Fruit fly (Drosophila melanogaster) whole organism, embryonic: Measurements from ENCODE around the gene CG7248.

Experiments used
- CG10274 ChIP-seq: fragments of 200-800 bp; sonication (Bioruptor generic); optimal IDR thresholded peaks from 3 replicates; lab custom pipeline; 2017; ENCODE audit warnings: missing biosample characterization, mild to moderate bottlenecking, missing genetic modification characterization
- CG11560 ChIP-seq: fragments of 200-800 bp; sonication (Bioruptor generic); IDR thresholded peaks from 3 replicates; pipeline ENCODE4 v1.3.6; 2022; ENCODE audit warnings: missing biosample characterization, missing genetic modification characterization
- CG12155 ChIP-seq: fragments of 200-800 bp; sonication (Bioruptor generic); optimal IDR thresholded peaks from 3 replicates; lab custom pipeline; 2016; ENCODE audit warnings: missing biosample characterization, missing genetic modification characterization
- CG1233 ChIP-seq: fragments of 200-800 bp; sonication (Bioruptor generic); optimal IDR thresholded peaks from 4 replicates; lab custom pipeline; 2018; ENCODE audit warnings: missing biosample characterization, mild to moderate bottlenecking, missing genetic modification characterization
- CG12659 ChIP-seq: fragments of 200-800 bp; sonication (Bioruptor generic); optimal IDR thresholded peaks from 3 replicates; lab custom pipeline; 2017; ENCODE audit warnings: mild to moderate bottlenecking, missing biosample characterization, missing genetic modification reagents, missing genetic modification characterization
- CG12769 ChIP-seq: fragments of 200-800 bp; sonication (Bioruptor generic); optimal IDR thresholded peaks from 2 replicates; lab custom pipeline; 2019; ENCODE audit warnings: missing biosample characterization, mild to moderate bottlenecking, missing genetic modification characterization, moderate library complexity
- CG13287 ChIP-seq: fragments of 200-800 bp; sonication (Bioruptor generic); IDR thresholded peaks from 2 replicates; pipeline ENCODE4 v1.3.6; 2022; ENCODE audit warnings: missing biosample characterization, missing genetic modification characterization; ENCODE audit not compliant: partially characterized antibody
- CG13624 ChIP-seq: fragments of 200-800 bp; sonication (Bioruptor generic); optimal IDR thresholded peaks from 2 replicates; lab custom pipeline; 2016; ENCODE audit warnings: missing biosample characterization, missing genetic modification characterization
- CG13775 ChIP-seq: fragments of 200-800 bp; sonication (Bioruptor generic); optimal IDR thresholded peaks from 3 replicates; lab custom pipeline; 2017; ENCODE audit warnings: missing biosample characterization, mild to moderate bottlenecking, missing genetic modification characterization
- CG16863 ChIP-seq: fragments of 200-800 bp; sonication (Bioruptor generic); optimal IDR thresholded peaks from 3 replicates; lab custom pipeline; 2016; ENCODE audit warnings: missing biosample characterization, missing genetic modification characterization
- CG2678 ChIP-seq: fragments of 200-800 bp; sonication (Bioruptor generic); optimal IDR thresholded peaks from 3 replicates; lab custom pipeline; 2019; ENCODE audit warnings: missing biosample characterization, mild to moderate bottlenecking, missing genetic modification characterization, moderate library complexity
- CG2712 ChIP-seq: fragments of 200-800 bp; optimal IDR thresholded peaks from 3 replicates; lab custom pipeline; 2019; ENCODE audit warnings: missing biosample characterization, mild to moderate bottlenecking, missing genetic modification characterization, moderate library complexity
- CG2875 ChIP-seq: fragments of 200-800 bp; sonication (Bioruptor generic); optimal IDR thresholded peaks from 2 replicates; lab custom pipeline; 2017; ENCODE audit warnings: missing biosample characterization, mild to moderate bottlenecking, missing genetic modification characterization, missing genetic modification reagents
- CG31365 ChIP-seq: fragments of 200-800 bp; sonication (Bioruptor generic); optimal IDR thresholded peaks from 2 replicates; lab custom pipeline; 2018; ENCODE audit warnings: missing biosample characterization, mild to moderate bottlenecking, missing genetic modification characterization
- CG33213 ChIP-seq: fragments of 200-800 bp; sonication (Bioruptor generic); optimal IDR thresholded peaks from 3 replicates; lab custom pipeline; 2016; ENCODE audit warnings: missing biosample characterization, missing genetic modification characterization
- CG6683 ChIP-seq: fragments of 200-800 bp; sonication (Bioruptor generic); optimal IDR thresholded peaks from 2 replicates; lab custom pipeline; 2017; ENCODE audit warnings: missing biosample characterization, mild to moderate bottlenecking, missing genetic modification characterization, missing genetic modification reagents
- CG6813 ChIP-seq: fragments of 200-800 bp; sonication (Bioruptor generic); optimal IDR thresholded peaks from 2 replicates; lab custom pipeline; 2017; ENCODE audit warnings: missing biosample characterization, missing genetic modification characterization, mild to moderate bottlenecking, moderate library complexity, missing genetic modification reagents
- CG8478 ChIP-seq: fragments of >200 bp; optimal IDR thresholded peaks from 2 replicates; lab custom pipeline; 2018
- Deaf1 ChIP-seq: fragments of 200-800 bp; optimal IDR thresholded peaks from 3 replicates; lab custom pipeline; 2019; ENCODE audit warnings: missing biosample characterization, mild to moderate bottlenecking, missing genetic modification characterization, moderate library complexity
- Dek ChIP-seq: fragments of 200-800 bp; sonication (Bioruptor generic); optimal IDR thresholded peaks from 3 replicates; lab custom pipeline; 2019; ENCODE audit warnings: missing biosample characterization, mild to moderate bottlenecking, missing genetic modification characterization, moderate library complexity
- E2f2 ChIP-seq: fragments of 200-800 bp; sonication (Bioruptor generic); IDR thresholded peaks from 2 replicates; pipeline ENCODE4 v1.3.6; 2022; ENCODE audit warnings: missing biosample characterization, missing genetic modification characterization
- HLH4C ChIP-seq: fragments of 200-800 bp; sonication (Bioruptor generic); IDR thresholded peaks from 3 replicates; pipeline ENCODE4 v1.3.6; 2022; ENCODE audit warnings: missing biosample characterization, missing genetic modification characterization; ENCODE audit not compliant: partially characterized antibody
- HLH54F ChIP-seq: fragments of 200-800 bp; sonication (Bioruptor generic); optimal IDR thresholded peaks from 3 replicates; lab custom pipeline; 2016; ENCODE audit warnings: missing biosample characterization, missing genetic modification characterization
- Jarid2 ChIP-seq: fragments of 200-800 bp; sonication (Bioruptor generic); optimal IDR thresholded peaks from 3 replicates; lab custom pipeline; 2017; ENCODE audit warnings: mild to moderate bottlenecking, missing biosample characterization, missing genetic modification reagents, missing genetic modification characterization
- MESR4 ChIP-seq: fragments of 200-800 bp; sonication (Bioruptor generic); optimal IDR thresholded peaks from 2 replicates; lab custom pipeline; 2018; ENCODE audit warnings: missing biosample characterization, mild to moderate bottlenecking, missing genetic modification characterization, moderate library complexity
- Mes4 ChIP-seq: fragments of 200-800 bp; sonication (Bioruptor generic); optimal IDR thresholded peaks from 2 replicates; lab custom pipeline; 2016; ENCODE audit warnings: missing biosample characterization, missing genetic modification characterization
- Myb ChIP-seq: fragments of 200-800 bp; sonication (Bioruptor generic); optimal IDR thresholded peaks from 2 replicates; lab custom pipeline; 2016; ENCODE audit warnings: missing biosample characterization, missing genetic modification characterization
- Scr ChIP-seq: fragments of 200-800 bp; sonication (Bioruptor generic); IDR thresholded peaks from 2 replicates; pipeline ENCODE4 v1.3.6; 2022; ENCODE audit warnings: missing biosample characterization, missing genetic modification characterization; ENCODE audit not compliant: partially characterized antibody
- Sox102F ChIP-seq: fragments of 200-800 bp; sonication (Bioruptor generic); optimal IDR thresholded peaks from 2 replicates; lab custom pipeline; 2018; ENCODE audit warnings: missing biosample characterization, mild to moderate bottlenecking, missing genetic modification characterization, moderate library complexity
- Spps ChIP-seq: fragments of 200-800 bp; sonication (Bioruptor generic); optimal IDR thresholded peaks from 2 replicates; lab custom pipeline; 2018; ENCODE audit warnings: missing biosample characterization, mild to moderate bottlenecking, missing genetic modification characterization
- Taf1 ChIP-seq: fragments of 200-800 bp; sonication (Bioruptor generic); IDR thresholded peaks from 2 replicates; pipeline ENCODE4 v1.3.6; 2022; ENCODE audit warnings: missing biosample characterization, missing genetic modification characterization
- Usf ChIP-seq: fragments of 200-800 bp; sonication (Bioruptor generic); optimal IDR thresholded peaks from 2 replicates; lab custom pipeline; 2017; ENCODE audit warnings: missing genotype, missing biosample characterization, missing genetic modification characterization
- YL-1 ChIP-seq: fragments of 200-800 bp; sonication (Bioruptor generic); optimal IDR thresholded peaks from 3 replicates; lab custom pipeline; 2017; ENCODE audit warnings: missing biosample characterization, mild to moderate bottlenecking, missing genetic modification characterization
- ase ChIP-seq: fragments of 200-800 bp; sonication (Bioruptor generic); IDR thresholded peaks from 3 replicates; pipeline ENCODE4 v1.3.6; 2022; ENCODE audit warnings: missing biosample characterization, missing genetic modification characterization
- bigmax ChIP-seq: fragments of 200-800 bp; sonication (Bioruptor generic); optimal IDR thresholded peaks from 2 replicates; lab custom pipeline; 2018; ENCODE audit warnings: missing biosample characterization, mild to moderate bottlenecking, missing genetic modification characterization
- disco-r ChIP-seq: fragments of 200-800 bp; sonication (Bioruptor generic); optimal IDR thresholded peaks from 2 replicates; lab custom pipeline; 2016; ENCODE audit warnings: missing biosample characterization, missing genetic modification characterization
- dysf ChIP-seq: fragments of 200-800 bp; sonication (Bioruptor generic); IDR thresholded peaks from 3 replicates; pipeline ENCODE4 v1.3.6; 2022; ENCODE audit warnings: missing biosample characterization, missing genetic modification characterization
- jigr1 ChIP-seq: fragments of 200-800 bp; sonication (Bioruptor generic); IDR thresholded peaks from 3 replicates; pipeline ENCODE4 v1.3.6; 2022; ENCODE audit warnings: missing biosample characterization, missing genetic modification characterization
- ken ChIP-seq: fragments of 200-800 bp; sonication (Bioruptor generic); IDR thresholded peaks from 3 replicates; pipeline ENCODE4 v1.3.6; 2022; ENCODE audit warnings: missing biosample characterization, missing genetic modification characterization
- lab ChIP-seq: fragments of 200-800 bp; sonication (Bioruptor generic); optimal IDR thresholded peaks from 3 replicates; lab custom pipeline; 2017; ENCODE audit warnings: missing biosample characterization, missing genetic modification characterization, mild to moderate bottlenecking, moderate library complexity, missing genetic modification reagents
- lbe ChIP-seq: fragments of 200-800 bp; sonication (Bioruptor generic); optimal IDR thresholded peaks from 2 replicates; lab custom pipeline; 2016; ENCODE audit warnings: missing biosample characterization, mild to moderate bottlenecking, missing genetic modification characterization
- maf-S ChIP-seq: fragments of 200-800 bp; sonication (Bioruptor generic); optimal IDR thresholded peaks from 2 replicates; lab custom pipeline; 2016; ENCODE audit warnings: missing biosample characterization, missing genetic modification characterization
- mirr ChIP-seq: fragments of 200-800 bp; sonication (Bioruptor generic); optimal IDR thresholded peaks from 3 replicates; lab custom pipeline; 2018; ENCODE audit warnings: missing biosample characterization, mild to moderate bottlenecking, missing genetic modification characterization
- nerfin-2 ChIP-seq: fragments of 200-800 bp; sonication (Bioruptor generic); IDR thresholded peaks from 2 replicates; pipeline ENCODE4 v1.3.6; 2022; ENCODE audit warnings: missing biosample characterization, missing genetic modification characterization; ENCODE audit not compliant: partially characterized antibody
- pho ChIP-seq: fragments of 200-800 bp; sonication (Bioruptor generic); optimal IDR thresholded peaks from 2 replicates; lab custom pipeline; 2016; ENCODE audit warnings: missing biosample characterization, missing genetic modification characterization
- pzg ChIP-seq: fragments of 200-800 bp; sonication (Bioruptor generic); optimal IDR thresholded peaks from 3 replicates; lab custom pipeline; 2018; ENCODE audit warnings: missing biosample characterization, mild to moderate bottlenecking, missing genetic modification characterization, moderate library complexity
- shn ChIP-seq: fragments of 200-800 bp; sonication (Bioruptor generic); optimal IDR thresholded peaks from 3 replicates; lab custom pipeline; 2016; ENCODE audit warnings: missing biosample characterization, missing genetic modification characterization
- stwl ChIP-seq: fragments of 200-800 bp; sonication (Bioruptor generic); optimal IDR thresholded peaks from 3 replicates; lab custom pipeline; 2018; ENCODE audit warnings: missing biosample characterization, mild to moderate bottlenecking, missing genetic modification characterization, moderate library complexity
- trem ChIP-seq: fragments of 200-800 bp; optimal IDR thresholded peaks from 3 replicates; lab custom pipeline; 2019; ENCODE audit warnings: missing biosample characterization, mild to moderate bottlenecking, missing genetic modification characterization, moderate library complexity
- twi ChIP-seq: fragments of 200-800 bp; optimal IDR thresholded peaks from 2 replicates; lab custom pipeline; 2019; ENCODE audit warnings: missing biosample characterization, mild to moderate bottlenecking, missing genetic modification characterization, moderate library complexity
- zfh1 ChIP-seq: fragments of 200-800 bp; sonication (Bioruptor generic); IDR thresholded peaks from 3 replicates; pipeline ENCODE4 v1.3.6; 2022; ENCODE audit warnings: missing biosample characterization, missing genetic modification characterization

Gene CG7248

dm6 chr3L:11997959-11998358 lies 44.1 kb downstream of the CG7248 start, which contains the start of gene Grip163 (continued):
- TF ChIP-seq lbe (no peak), Myb (peak; percentile 87), pzg (GFP tag; lab: Kevin White, UChicago) (peak; percentile 17), CG16863 (no peak), CG8478 (lab: Kevin White, UChicago) (no peak), Jarid2 (GFP tag; lab: Kevin White, UChicago) (no peak), CG2678 (tag; lab: Kevin White, UChicago) (no peak), CG31365 (tag; lab: Kevin White, UChicago) (no peak), Taf1 (GFP tag; lab: Robert Waterston, UW) (no peak), mirr (GFP tag; lab: Kevin White, UChicago) (no peak), bigmax (GFP tag; lab: Kevin White, UChicago) (no peak), CG33213 (GFP tag; lab: Kevin White, UChicago) (no peak), CG1233 (GFP tag; lab: Kevin White, UChicago) (no peak), Mes4 (no peak), disco-r (GFP tag; lab: Kevin White, UChicago) (no peak), Dek (tag; lab: Kevin White, UChicago) (no peak), nerfin-2 (GFP tag; lab: Robert Waterston, UW) (no peak), Deaf1 (tag; lab: Kevin White, UChicago) (no peak), CG13287 (GFP tag; lab: Robert Waterston, UW) (peak; percentile 10; the same call in 1 of the 2 replicates), MESR4 (GFP tag; lab: Kevin White, UChicago) (peak; percentile 46), zfh1 (GFP tag; lab: Robert Waterston, UW) (no peak), HLH4C (GFP tag; lab: Robert Waterston, UW) (no peak), dysf (GFP tag; lab: Robert Waterston, UW) (no peak), Sox102F (GFP tag; lab: Kevin White, UChicago) (no peak), E2f2 (GFP tag; lab: Robert Waterston, UW) (peak; percentile 13; the same call in 1 of the 2 replicates), maf-S (GFP tag; lab: Kevin White, UChicago) (no peak), CG12659 (GFP tag; lab: Kevin White, UChicago) (no peak), YL-1 (GFP tag; lab: Kevin White, UChicago) (peak; percentile 21), Scr (GFP tag; lab: Robert Waterston, UW) (peak; percentile 15; the same call in 1 of the 2 replicates), jigr1 (no peak), trem (tag; lab: Kevin White, UChicago) (peak; percentile 35), CG13775 (no peak), CG2712 (tag; lab: Kevin White, UChicago) (no peak), CG12155 (GFP tag; lab: Kevin White, UChicago) (no peak), CG10274 (GFP tag; lab: Kevin White, UChicago) (no peak), CG13624 (GFP tag; lab: Kevin White, UChicago) (no peak), Spps (tag; lab: Kevin White, UChicago) (no peak), CG6813 (no peak), ken (GFP tag; lab: Robert Waterston, UW) (no peak), ase (GFP tag; lab: Robert Waterston, UW) (no peak), twi (no peak), CG12769 (no peak), CG2875 (GFP tag; lab: Kevin White, UChicago) (no peak), CG11560 (no peak), lab (GFP tag; lab: Kevin White, UChicago) (no peak), shn (no peak), stwl (tag; lab: Kevin White, UChicago) (peak; percentile 52), Usf (no peak), pho (GFP tag; lab: Kevin White, UChicago) (no peak), HLH54F (GFP tag; lab: Kevin White, UChicago) (no peak), CG6683 (no peak)
